Worm (Caenorhabditis elegans): Measurements from ENCODE around the gene egas-1.

The egas-1 gene

DNA sequence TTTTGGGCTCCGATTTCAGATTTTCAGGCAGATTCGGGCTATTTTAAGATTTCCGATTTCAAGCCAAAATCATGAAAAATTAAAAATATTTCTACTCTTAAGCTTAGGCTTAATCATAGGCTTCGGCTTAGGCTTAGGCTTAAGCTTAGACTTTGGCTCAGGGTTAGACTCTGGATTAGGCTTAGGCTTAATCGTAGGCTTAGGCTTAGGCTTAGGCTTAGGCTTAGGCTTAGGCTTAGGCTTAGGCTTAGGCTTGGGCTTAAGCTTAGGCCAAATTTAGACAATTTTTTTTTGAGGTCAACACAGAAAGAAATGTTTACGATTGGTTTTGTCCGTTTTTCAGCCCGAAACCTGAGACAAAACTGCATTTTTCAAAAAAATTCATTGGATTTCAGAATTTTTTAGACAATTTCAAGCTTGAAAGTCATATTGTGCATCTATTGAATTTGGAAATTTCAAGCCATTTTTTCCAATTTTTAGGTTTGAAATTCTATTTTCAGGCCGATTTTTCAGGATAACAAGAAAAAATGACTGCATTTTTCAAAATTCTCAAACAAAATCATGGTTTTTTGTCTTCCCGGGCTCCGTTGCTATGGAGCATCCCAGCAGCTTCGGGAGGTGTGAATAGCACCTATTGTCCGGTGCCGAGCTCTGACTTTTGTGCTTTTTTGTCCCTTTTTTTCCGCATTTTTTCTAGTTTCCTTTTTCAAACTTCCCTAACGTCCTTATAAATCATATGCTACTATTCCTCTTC is at the start of gene egas-1:
Gene egas-1, plus strand, starts transcription at position 704 of the 754 bp plus-strand sequence.
- no peak for TF ChIP-seq flt-1 (GFP tag; IDR thresholded peaks at IDR 0.05)
- no peak for TF ChIP-seq T22C8.4 (GFP tag; IDR thresholded peaks at IDR 0.05)
- TF ChIP-seq ztf-23 (GFP tag; IDR thresholded peaks at IDR 0.05), result no peak
- peak; percentile 27; the same call in 1 of the 2 replicates for TF ChIP-seq ztf-29 (GFP tag; IDR thresholded peaks at IDR 0.05)

DNA sequence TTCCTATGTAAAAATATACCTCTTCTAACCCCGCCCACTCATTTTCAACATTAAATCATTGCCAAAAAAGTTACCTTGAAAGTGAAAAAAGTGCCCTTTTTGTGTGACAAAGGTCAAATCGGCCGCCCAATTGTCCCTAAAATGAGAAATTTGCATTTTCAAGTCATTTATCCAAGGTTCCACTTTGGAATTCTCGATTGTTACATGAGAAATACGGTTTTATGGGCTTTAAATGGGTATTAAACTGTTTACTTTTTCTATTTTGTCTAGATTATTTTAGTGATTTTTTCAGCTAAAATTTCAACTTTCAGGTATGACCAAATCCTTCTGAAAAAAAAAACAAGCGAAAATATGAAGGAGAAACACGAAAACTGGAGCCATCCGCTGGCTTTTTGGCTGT is 47.7 kb upstream of the egas-1 start, which contains the start of gene grdn-1:
Gene grdn-1, plus strand, starts transcription at position 301 of the 400 bp plus-strand sequence.
- TF ChIP-seq cog-1 (tag; optimal IDR thresholded peaks at IDR 0.05) (no peak), T22C8.4 (GFP tag; IDR thresholded peaks at IDR 0.05) (no peak), ref-1 (GFP tag; conservative IDR thresholded peaks at IDR 0.05) (no peak), med-1 (GFP tag; optimal IDR thresholded peaks at IDR 0.05; ENCODE audit: insufficient read depth) (no peak), ztf-23 (GFP tag; IDR thresholded peaks at IDR 0.05) (no peak), tab-1 (GFP tag; IDR thresholded peaks at IDR 0.05) (no peak), ztf-29 (GFP tag; IDR thresholded peaks at IDR 0.05) (no peak), klf-2 (GFP tag; conservative IDR thresholded peaks at IDR 0.05) (no peak), flt-1 (GFP tag; IDR thresholded peaks at IDR 0.05) (no peak)

DNA sequence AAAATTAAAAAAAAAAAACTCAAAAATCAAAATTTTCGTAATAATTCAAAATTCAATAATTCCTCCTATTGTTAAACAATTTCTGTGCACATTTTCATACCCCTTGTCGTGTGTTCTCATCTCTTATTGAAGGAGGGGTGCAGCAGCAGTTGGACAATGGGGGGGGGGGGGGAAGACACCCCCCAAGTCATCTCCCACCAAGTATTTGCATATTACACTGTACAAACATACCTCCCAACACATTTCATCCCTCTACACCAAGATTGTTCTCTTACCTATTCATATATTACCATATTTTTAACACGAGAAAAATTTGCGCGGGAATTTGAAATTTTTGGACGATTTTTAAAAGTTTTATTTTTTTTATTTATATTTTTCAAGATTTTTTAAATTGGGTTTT is 43.9 kb upstream of the egas-1 start:
- TF ChIP-seq flt-1 (GFP tag; IDR thresholded peaks at IDR 0.05), result 0 out of 2 replicates have a peak, but pooled peaks have one; percentile 38
- no peak for TF ChIP-seq T22C8.4 (GFP tag; IDR thresholded peaks at IDR 0.05)
- TF ChIP-seq ztf-23 (GFP tag; IDR thresholded peaks at IDR 0.05), result 0 out of 2 replicates have a peak, but pooled peaks have one; percentile 8
- no peak for TF ChIP-seq ref-1 (GFP tag; conservative IDR thresholded peaks at IDR 0.05)
- no peak for TF ChIP-seq ztf-29 (GFP tag; IDR thresholded peaks at IDR 0.05)
- peak; percentile 2 for TF ChIP-seq cog-1 (tag; optimal IDR thresholded peaks at IDR 0.05)

DNA sequence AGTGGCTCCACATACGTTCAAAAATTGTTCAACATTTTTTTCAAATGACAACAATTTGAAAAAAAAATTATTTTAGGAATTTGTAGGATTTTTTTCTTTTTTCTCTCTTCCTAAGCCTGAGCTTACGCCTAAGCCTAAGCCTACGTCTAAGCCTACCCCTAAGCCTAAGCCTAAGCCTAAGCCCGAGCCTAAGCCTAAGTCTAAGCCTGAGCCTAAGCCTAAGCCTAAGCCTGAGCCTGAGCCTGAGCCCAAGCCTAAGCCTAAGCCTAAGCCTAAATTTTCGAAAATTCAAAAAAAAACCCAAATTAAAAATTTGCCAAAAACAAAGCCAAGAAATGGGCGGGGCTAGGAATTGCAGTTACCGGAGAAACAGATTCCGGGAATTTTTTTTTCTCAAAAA is 42.3 kb upstream of the egas-1 start:
- no peak for TF ChIP-seq tab-1 (GFP tag; IDR thresholded peaks at IDR 0.05)
- TF ChIP-seq T22C8.4 (GFP tag; IDR thresholded peaks at IDR 0.05), result no peak
- no peak for TF ChIP-seq ref-1 (GFP tag; conservative IDR thresholded peaks at IDR 0.05)
- TF ChIP-seq ztf-23 (GFP tag; IDR thresholded peaks at IDR 0.05), result no peak
- peak; percentile 76 for TF ChIP-seq ztf-29 (GFP tag; IDR thresholded peaks at IDR 0.05)

DNA sequence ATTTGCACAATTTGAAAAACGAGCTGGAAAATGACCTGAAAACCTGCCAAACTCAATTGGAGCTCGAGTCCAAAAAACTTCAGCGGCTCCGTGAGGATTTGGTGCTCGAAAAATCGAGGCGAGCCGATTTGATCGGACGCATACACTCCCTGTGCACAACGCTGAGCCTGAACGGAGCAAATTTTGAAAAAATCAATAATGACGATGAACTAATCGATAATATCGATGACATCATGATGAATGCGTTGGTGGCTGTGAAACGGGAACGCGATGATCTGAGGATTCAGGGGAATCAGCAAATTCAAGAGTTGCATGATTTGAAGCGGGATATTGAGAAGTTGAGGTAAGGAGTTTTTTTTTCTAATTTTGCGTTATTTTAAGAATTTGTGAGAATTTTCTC is 34.6 kb upstream of the egas-1 start:
- TF ChIP-seq T22C8.4 (GFP tag; IDR thresholded peaks at IDR 0.05), result peak; percentile 65
- no peak for TF ChIP-seq med-1 (GFP tag; optimal IDR thresholded peaks at IDR 0.05; ENCODE audit: insufficient read depth)

DNA sequence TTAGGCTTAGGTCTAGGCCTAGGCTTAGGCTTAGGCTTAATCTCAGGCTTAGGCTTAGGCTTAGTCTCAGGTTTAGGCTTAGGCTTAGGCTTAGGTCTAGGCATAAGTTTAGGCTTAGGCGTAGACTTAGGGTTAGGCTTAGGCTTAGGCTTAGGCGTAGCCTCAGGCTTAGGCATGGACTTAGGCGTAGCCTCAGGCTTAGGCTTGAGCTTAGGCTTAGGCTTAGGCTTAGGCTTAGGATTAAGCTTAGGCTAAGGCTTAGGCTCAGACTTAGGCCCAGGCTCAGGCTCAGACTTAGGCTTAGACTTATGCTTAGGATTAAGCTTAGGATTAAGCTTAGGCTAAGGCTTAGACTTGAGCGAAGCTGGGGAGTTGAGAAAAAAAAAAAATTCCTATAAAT is 26.9 kb upstream of the egas-1 start:
- TF ChIP-seq flt-1 (GFP tag; IDR thresholded peaks at IDR 0.05) (no peak), T22C8.4 (GFP tag; IDR thresholded peaks at IDR 0.05) (no peak), ztf-29 (GFP tag; IDR thresholded peaks at IDR 0.05) (0 out of 2 replicates have a peak, but pooled peaks have one; percentile 58)

DNA sequence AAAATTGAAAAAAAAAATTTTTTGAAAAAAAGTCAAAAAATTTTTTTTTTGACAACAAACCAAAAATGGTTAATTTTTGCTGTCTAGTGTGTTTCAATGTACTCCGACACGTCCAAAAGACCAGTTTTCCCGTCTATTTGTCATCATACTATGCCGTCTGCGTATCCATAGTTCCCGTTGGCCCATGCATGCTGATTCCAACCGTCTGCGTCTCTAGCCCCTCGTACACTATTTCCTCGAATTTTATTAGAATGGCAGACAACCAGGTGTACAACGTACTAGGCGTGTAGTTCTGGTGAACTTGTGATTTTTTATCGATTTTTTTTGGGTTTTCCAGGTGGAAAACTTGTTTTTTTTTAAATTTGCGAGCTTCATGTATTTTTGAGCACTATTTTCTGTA is 25.6 kb upstream of the egas-1 start:
- peak; percentile 60 for TF ChIP-seq T22C8.4 (GFP tag; IDR thresholded peaks at IDR 0.05)
- no peak for TF ChIP-seq flt-1 (GFP tag; IDR thresholded peaks at IDR 0.05)
- TF ChIP-seq tab-1 (GFP tag; IDR thresholded peaks at IDR 0.05), result no peak
- no peak for TF ChIP-seq ztf-23 (GFP tag; IDR thresholded peaks at IDR 0.05)
- no peak for TF ChIP-seq ref-1 (GFP tag; conservative IDR thresholded peaks at IDR 0.05)
- TF ChIP-seq ztf-29 (GFP tag; IDR thresholded peaks at IDR 0.05), result no peak
- peak; percentile 14 for TF ChIP-seq cog-1 (tag; optimal IDR thresholded peaks at IDR 0.05)
- no peak for TF ChIP-seq klf-2 (GFP tag; conservative IDR thresholded peaks at IDR 0.05)

DNA sequence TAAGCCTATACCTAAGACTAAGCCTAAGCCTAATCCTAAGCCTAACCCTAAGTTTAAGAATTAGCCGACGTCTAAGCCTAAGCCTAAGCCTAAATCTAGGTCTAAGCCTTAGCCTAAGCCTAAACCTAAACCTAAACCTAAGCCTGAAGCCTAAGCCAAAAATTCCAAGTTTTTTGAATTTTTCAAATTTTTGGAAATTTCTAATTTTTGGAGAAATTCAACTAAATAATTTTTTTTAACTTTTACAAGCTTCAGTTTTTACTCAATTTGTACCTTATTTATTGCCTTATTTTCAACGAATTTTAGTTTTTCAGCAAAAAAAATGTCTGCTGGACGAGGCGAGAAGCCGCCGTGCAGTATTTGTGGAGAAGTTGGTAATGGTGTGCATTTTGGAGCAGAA is 23.8 kb upstream of the egas-1 start, which contains the start of gene nhr-70:
Gene nhr-70, plus strand, starts transcription at position 301 of the 400 bp plus-strand sequence.
- TF ChIP-seq flt-1 (GFP tag; IDR thresholded peaks at IDR 0.05), result no peak
- no peak for TF ChIP-seq T22C8.4 (GFP tag; IDR thresholded peaks at IDR 0.05)
- TF ChIP-seq klf-2 (GFP tag; conservative IDR thresholded peaks at IDR 0.05), result no peak
- no peak for TF ChIP-seq tab-1 (GFP tag; IDR thresholded peaks at IDR 0.05)
- TF ChIP-seq med-1 (GFP tag; optimal IDR thresholded peaks at IDR 0.05; ENCODE audit: insufficient read depth), result no peak
- no peak for TF ChIP-seq ref-1 (GFP tag; conservative IDR thresholded peaks at IDR 0.05)
- TF ChIP-seq ztf-29 (GFP tag; IDR thresholded peaks at IDR 0.05), result no peak
- TF ChIP-seq cog-1 (tag; optimal IDR thresholded peaks at IDR 0.05), result no peak
- no peak for TF ChIP-seq ztf-23 (GFP tag; IDR thresholded peaks at IDR 0.05)

DNA sequence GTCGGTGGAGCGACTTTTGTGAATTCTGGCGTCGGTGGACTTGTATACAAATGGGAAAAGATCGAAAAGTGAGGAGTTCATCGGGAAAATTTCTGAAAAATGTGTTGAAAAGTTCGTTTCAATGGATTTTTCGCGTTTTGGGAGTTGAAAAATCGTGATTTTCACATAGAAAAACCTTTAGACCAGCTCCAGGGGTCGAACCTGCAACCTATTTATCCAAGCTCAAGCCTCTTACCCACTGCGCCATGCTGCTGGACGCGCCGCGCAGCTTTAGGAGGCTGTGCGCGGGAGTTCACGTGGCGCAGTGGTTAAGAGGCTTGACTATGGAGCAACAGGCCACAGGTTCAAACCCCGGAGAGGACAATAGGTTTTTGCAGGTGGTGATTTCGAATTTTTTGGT is 17.6 kb upstream of the egas-1 start, which contains the start of gene Y69H2.1:
Gene Y69H2.1, minus strand, starts transcription at position 101 of the 400 bp plus-strand sequence.
- no peak for TF ChIP-seq cog-1 (tag; optimal IDR thresholded peaks at IDR 0.05)
- TF ChIP-seq ref-1 (GFP tag; conservative IDR thresholded peaks at IDR 0.05), result no peak
- no peak for TF ChIP-seq klf-2 (GFP tag; conservative IDR thresholded peaks at IDR 0.05)
- TF ChIP-seq ztf-23 (GFP tag; IDR thresholded peaks at IDR 0.05), result no peak
- TF ChIP-seq ztf-29 (GFP tag; IDR thresholded peaks at IDR 0.05), result no peak
- TF ChIP-seq flt-1 (GFP tag; IDR thresholded peaks at IDR 0.05), result no peak
- TF ChIP-seq med-1 (GFP tag; optimal IDR thresholded peaks at IDR 0.05; ENCODE audit: insufficient read depth), result no peak
- TF ChIP-seq tab-1 (GFP tag; IDR thresholded peaks at IDR 0.05), result no peak

DNA sequence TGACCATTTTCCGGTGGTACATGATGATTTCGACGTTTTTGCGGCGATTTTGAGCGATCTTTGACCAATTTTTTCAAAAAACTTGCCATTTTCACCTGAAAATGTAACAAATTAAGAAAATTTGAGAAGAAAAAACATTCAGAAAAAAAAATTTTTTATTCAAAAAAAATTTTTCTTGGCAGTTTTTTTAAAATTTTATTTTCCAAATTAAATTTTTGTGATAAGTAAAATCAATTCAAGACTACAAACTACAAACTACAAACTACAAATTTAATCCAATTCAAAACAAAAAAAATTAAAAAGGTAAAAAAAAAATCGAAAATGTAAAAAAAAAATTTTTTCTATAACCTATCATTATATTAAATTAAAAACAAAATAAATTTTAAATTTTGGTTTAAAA is 13.3 kb upstream of the egas-1 start, which contains the start of gene Y69H2.15:
Gene Y69H2.15, minus strand, starts transcription at position 101 of the 400 bp plus-strand sequence.
- TF ChIP-seq klf-2 (GFP tag; conservative IDR thresholded peaks at IDR 0.05), result no peak
- no peak for TF ChIP-seq flt-1 (GFP tag; IDR thresholded peaks at IDR 0.05)
- no peak for TF ChIP-seq med-1 (GFP tag; optimal IDR thresholded peaks at IDR 0.05; ENCODE audit: insufficient read depth)
- TF ChIP-seq ztf-29 (GFP tag; IDR thresholded peaks at IDR 0.05), result no peak
- TF ChIP-seq ref-1 (GFP tag; conservative IDR thresholded peaks at IDR 0.05), result no peak
- no peak for TF ChIP-seq T22C8.4 (GFP tag; IDR thresholded peaks at IDR 0.05)
- TF ChIP-seq cog-1 (tag; optimal IDR thresholded peaks at IDR 0.05), result no peak
- no peak for TF ChIP-seq ztf-23 (GFP tag; IDR thresholded peaks at IDR 0.05)
- TF ChIP-seq tab-1 (GFP tag; IDR thresholded peaks at IDR 0.05), result no peak

Data from whole organism, midembryonic.